Fruit fly (Drosophila melanogaster) whole organism, embryonic: Measurements from ENCODE around the gene Rpt5.

ENCODE experiments used
- B-H1 ChIP-seq: fragments of 200-800 bp; sonication (Bioruptor generic); IDR thresholded peaks from 3 replicates; pipeline ENCODE4 v1.3.6; 2022; ENCODE audit warnings: missing biosample characterization, missing genetic modification characterization
- BEAF-32 ChIP-seq: fragments of 200-800 bp; sonication (Bioruptor generic); optimal IDR thresholded peaks from 3 replicates; lab custom pipeline; 2017; ENCODE audit warnings: missing biosample characterization, missing genetic modification characterization, mild to moderate bottlenecking, moderate library complexity, missing genetic modification reagents
- Bteb2 ChIP-seq: fragments of 200-800 bp; sonication (Bioruptor generic); optimal IDR thresholded peaks from 2 replicates; lab custom pipeline; 2016; ENCODE audit warnings: missing biosample characterization, missing genetic modification characterization
- CG10462 ChIP-seq: fragments of 200-800 bp; sonication (Bioruptor generic); optimal IDR thresholded peaks from 2 replicates; lab custom pipeline; 2016; ENCODE audit warnings: missing biosample characterization, missing genetic modification characterization
- CG11723 ChIP-seq: fragments of 200-800 bp; sonication (Bioruptor generic); optimal IDR thresholded peaks from 2 replicates; lab custom pipeline; 2017; ENCODE audit warnings: missing biosample characterization, mild to moderate bottlenecking, missing genetic modification characterization
- CG12071 ChIP-seq: fragments of 200-800 bp; sonication (Bioruptor generic); optimal IDR thresholded peaks from 3 replicates; lab custom pipeline; 2018; ENCODE audit warnings: missing biosample characterization, mild to moderate bottlenecking, missing genetic modification characterization
- CG12391 ChIP-seq: fragments of 200-800 bp; sonication (Bioruptor generic); optimal IDR thresholded peaks from 3 replicates; lab custom pipeline; 2018; ENCODE audit warnings: missing biosample characterization, mild to moderate bottlenecking, missing genetic modification characterization, moderate library complexity
- CG14050 ChIP-seq: fragments of 200-800 bp; sonication (Bioruptor generic); IDR thresholded peaks from 3 replicates; pipeline ENCODE4 v1.3.6; 2022; ENCODE audit warnings: missing biosample characterization, missing genetic modification characterization
- CG17186 ChIP-seq: fragments of 200-800 bp; sonication (Bioruptor generic); optimal IDR thresholded peaks from 3 replicates; lab custom pipeline; 2017; ENCODE audit warnings: missing biosample characterization, missing genetic modification reagents, missing genetic modification characterization
- CG2116 ChIP-seq: fragments of 200-800 bp; sonication (Bioruptor generic); optimal IDR thresholded peaks from 3 replicates; lab custom pipeline; 2018; ENCODE audit warnings: missing biosample characterization, mild to moderate bottlenecking, missing genetic modification characterization
- CG2202 ChIP-seq: fragments of 200-800 bp; sonication (Bioruptor generic); optimal IDR thresholded peaks from 2 replicates; lab custom pipeline; 2018; ENCODE audit warnings: missing biosample characterization, mild to moderate bottlenecking, missing genetic modification characterization
- CG32772 ChIP-seq: fragments of 200-800 bp; sonication (Bioruptor generic); IDR thresholded peaks from 2 replicates; pipeline ENCODE4 v1.3.6; 2022; ENCODE audit warnings: missing biosample characterization, missing genetic modification characterization
- CG3847 ChIP-seq: fragments of 200-800 bp; sonication (Bioruptor generic); IDR thresholded peaks from 2 replicates; pipeline ENCODE4 v1.3.6; 2022; ENCODE audit warnings: missing biosample characterization, missing genetic modification characterization
- CG6683 ChIP-seq: fragments of 200-800 bp; sonication (Bioruptor generic); optimal IDR thresholded peaks from 2 replicates; lab custom pipeline; 2017; ENCODE audit warnings: missing biosample characterization, mild to moderate bottlenecking, missing genetic modification characterization, missing genetic modification reagents
- CG6689 ChIP-seq: fragments of 200-800 bp; sonication (Bioruptor generic); IDR thresholded peaks from 2 replicates; pipeline ENCODE4 v1.3.6; 2022; ENCODE audit warnings: missing biosample characterization, missing genetic modification characterization
- CG7372 ChIP-seq: fragments of 200-800 bp; sonication (Bioruptor generic); IDR thresholded peaks from 2 replicates; pipeline ENCODE4 v1.3.6; 2022; ENCODE audit warnings: missing biosample characterization, missing genetic modification characterization
- CG7839 ChIP-seq: fragments of 200-800 bp; sonication (Bioruptor generic); optimal IDR thresholded peaks from 3 replicates; lab custom pipeline; 2018; ENCODE audit warnings: missing biosample characterization, mild to moderate bottlenecking, missing genetic modification characterization, moderate library complexity
- CG7963 ChIP-seq: fragments of 200-800 bp; sonication (Bioruptor generic); IDR thresholded peaks from 3 replicates; pipeline ENCODE4 v1.3.6; 2022; ENCODE audit warnings: missing biosample characterization, missing genetic modification characterization; ENCODE audit not compliant: partially characterized antibody
- CG8388 ChIP-seq: fragments of 200-800 bp; sonication (Bioruptor generic); optimal IDR thresholded peaks from 2 replicates; lab custom pipeline; 2019; ENCODE audit warnings: missing biosample characterization, mild to moderate bottlenecking, missing genetic modification characterization, moderate library complexity
- CG9609 ChIP-seq: fragments of 200-800 bp; sonication (Bioruptor generic); optimal IDR thresholded peaks from 3 replicates; lab custom pipeline; 2016; ENCODE audit warnings: missing biosample characterization, missing genetic modification characterization
- CG9797 ChIP-seq: fragments of 200-800 bp; sonication (Bioruptor generic); optimal IDR thresholded peaks from 3 replicates; lab custom pipeline; 2018; ENCODE audit warnings: missing biosample characterization, mild to moderate bottlenecking, missing genetic modification characterization
- CG9817 ChIP-seq: fragments of 200-800 bp; sonication (Bioruptor generic); optimal IDR thresholded peaks from 2 replicates; lab custom pipeline; 2018; ENCODE audit warnings: missing biosample characterization, mild to moderate bottlenecking, missing genetic modification characterization, moderate library complexity
- CrebB ChIP-seq: fragments of 200-800 bp; sonication (Bioruptor generic); optimal IDR thresholded peaks from 3 replicates; lab custom pipeline; 2018; ENCODE audit warnings: missing biosample characterization, mild to moderate bottlenecking, missing genetic modification characterization
- D19B ChIP-seq: fragments of 200-800 bp; sonication (Bioruptor generic); optimal IDR thresholded peaks from 2 replicates; lab custom pipeline; 2017; ENCODE audit warnings: missing biosample characterization, mild to moderate bottlenecking, missing genetic modification characterization
- Drgx ChIP-seq: fragments of 200-800 bp; sonication (Bioruptor generic); IDR thresholded peaks from 2 replicates; pipeline ENCODE4 v1.3.6; 2022; ENCODE audit warnings: missing biosample characterization, missing genetic modification characterization
- HLHmδ ChIP-seq: fragments of 200-800 bp; sonication (Bioruptor generic); optimal IDR thresholded peaks from 2 replicates; lab custom pipeline; 2018; ENCODE audit warnings: missing biosample characterization, mild to moderate bottlenecking, missing genetic modification characterization, moderate library complexity
- Lhr ChIP-seq: fragments of 200-800 bp; sonication (Bioruptor generic); optimal IDR thresholded peaks from 3 replicates; lab custom pipeline; 2017; ENCODE audit warnings: mild to moderate bottlenecking, missing biosample characterization, missing genetic modification reagents, missing genetic modification characterization
- Lim3 ChIP-seq: fragments of 200-800 bp; sonication (Bioruptor generic); IDR thresholded peaks from 2 replicates; pipeline ENCODE4 v1.3.6; 2022; ENCODE audit warnings: missing biosample characterization, missing genetic modification characterization
- Meics ChIP-seq: fragments of 200-800 bp; sonication (Bioruptor generic); optimal IDR thresholded peaks from 2 replicates; lab custom pipeline; 2017; ENCODE audit warnings: missing biosample characterization, mild to moderate bottlenecking, missing genetic modification characterization
- Opbp ChIP-seq: fragments of 200-800 bp; sonication (Bioruptor generic); IDR thresholded peaks from 3 replicates; pipeline ENCODE4 v1.3.6; 2022; ENCODE audit warnings: missing biosample characterization, missing genetic modification characterization; ENCODE audit not compliant: partially characterized antibody
- PHDP ChIP-seq: fragments of 200-800 bp; sonication (Bioruptor generic); optimal IDR thresholded peaks from 3 replicates; lab custom pipeline; 2018; ENCODE audit warnings: missing biosample characterization, mild to moderate bottlenecking, missing genetic modification characterization, moderate library complexity
- Side ChIP-seq: fragments of 200-800 bp; sonication (Bioruptor generic); optimal IDR thresholded peaks from 2 replicates; lab custom pipeline; 2016; ENCODE audit warnings: missing biosample characterization, missing genetic modification characterization
- Spps ChIP-seq: fragments of 200-800 bp; sonication (Bioruptor generic); optimal IDR thresholded peaks from 2 replicates; lab custom pipeline; 2018; ENCODE audit warnings: missing biosample characterization, mild to moderate bottlenecking, missing genetic modification characterization
- TFAM ChIP-seq: fragments of 200-800 bp; sonication (Bioruptor generic); optimal IDR thresholded peaks from 2 replicates; lab custom pipeline; 2017; ENCODE audit warnings: missing biosample characterization, missing genetic modification characterization, inconsistent platforms
- Xrp1 ChIP-seq: fragments of 200-800 bp; sonication (Bioruptor generic); IDR thresholded peaks from 2 replicates; pipeline ENCODE4 v1.3.6; 2022; ENCODE audit warnings: missing biosample characterization, missing genetic modification characterization
- ac ChIP-seq: fragments of 200-800 bp; sonication (Bioruptor generic); optimal IDR thresholded peaks from 3 replicates; lab custom pipeline; 2017; ENCODE audit warnings: missing biosample characterization, mild to moderate bottlenecking, missing genetic modification characterization
- chm ChIP-seq: fragments of 200-800 bp; sonication (Bioruptor generic); IDR thresholded peaks from 2 replicates; pipeline ENCODE4 v1.3.6; 2022; ENCODE audit warnings: missing biosample characterization, missing genetic modification characterization
- dmrt11E ChIP-seq: fragments of 200-800 bp; sonication (Bioruptor generic); optimal IDR thresholded peaks from 3 replicates; lab custom pipeline; 2018; ENCODE audit warnings: missing biosample characterization, mild to moderate bottlenecking, missing genetic modification characterization, moderate library complexity
- fd102C ChIP-seq: fragments of 200-800 bp; sonication (Bioruptor generic); optimal IDR thresholded peaks from 2 replicates; lab custom pipeline; 2018; ENCODE audit warnings: missing biosample characterization, mild to moderate bottlenecking, missing genetic modification characterization, moderate library complexity
- gce ChIP-seq: fragments of 200-800 bp; sonication (Bioruptor generic); IDR thresholded peaks from 3 replicates; pipeline ENCODE4 v1.3.6; 2022; ENCODE audit warnings: missing biosample characterization, missing genetic modification characterization
- klu ChIP-seq: fragments of 200-800 bp; sonication (Bioruptor generic); IDR thresholded peaks from 2 replicates; pipeline ENCODE4 v1.3.6; 2022; ENCODE audit warnings: missing biosample characterization, missing genetic modification characterization
- psq ChIP-seq: fragments of 200-800 bp; sonication (Bioruptor generic); optimal IDR thresholded peaks from 2 replicates; lab custom pipeline; 2017; ENCODE audit warnings: missing biosample characterization, missing genetic modification characterization
- pzg ChIP-seq: fragments of 200-800 bp; sonication (Bioruptor generic); optimal IDR thresholded peaks from 3 replicates; lab custom pipeline; 2018; ENCODE audit warnings: missing biosample characterization, mild to moderate bottlenecking, missing genetic modification characterization, moderate library complexity
- ro ChIP-seq: fragments of 200-800 bp; sonication (Bioruptor generic); IDR thresholded peaks from 2 replicates; pipeline ENCODE4 v1.3.6; 2022; ENCODE audit warnings: missing biosample characterization, missing genetic modification characterization
- sc ChIP-seq, 3 experiments: fragments of >200 bp in 2 of 3; fragments of 200-800 bp in 1 of 3; sonication (Bioruptor generic) in 1 of 3; optimal IDR thresholded peaks; 2 replicates in 2 of 3; 3 replicates in 1 of 3; lab custom pipeline; 2017; ENCODE audit warnings: mild to moderate bottlenecking in 1 of 3, missing biosample characterization in 1 of 3, missing genetic modification characterization in 1 of 3, missing genetic modification reagents in 1 of 3
- slbo ChIP-seq: fragments of 200-800 bp; sonication (Bioruptor generic); IDR thresholded peaks from 2 replicates; pipeline ENCODE4 v1.3.6; 2022; ENCODE audit warnings: missing biosample characterization, missing genetic modification characterization
- stc ChIP-seq: fragments of 200-800 bp; sonication (Bioruptor generic); IDR thresholded peaks from 2 replicates; pipeline ENCODE4 v1.3.6; 2022; ENCODE audit warnings: missing biosample characterization, missing genetic modification characterization
- vnd ChIP-seq: fragments of 200-800 bp; sonication (Bioruptor generic); IDR thresholded peaks from 3 replicates; pipeline ENCODE4 v1.3.6; 2022; ENCODE audit warnings: missing biosample characterization, missing genetic modification characterization; ENCODE audit not compliant: partially characterized antibody
- wek ChIP-seq: fragments of 200-800 bp; sonication (Bioruptor generic); optimal IDR thresholded peaks from 3 replicates; lab custom pipeline; 2018; ENCODE audit warnings: missing biosample characterization, mild to moderate bottlenecking, missing genetic modification characterization, moderate library complexity
- wor ChIP-seq: fragments of 200-800 bp; sonication (Bioruptor generic); IDR thresholded peaks from 2 replicates; pipeline ENCODE4 v1.3.6; 2022; ENCODE audit warnings: missing biosample characterization, missing genetic modification characterization

The Rpt5 gene

DNA sequence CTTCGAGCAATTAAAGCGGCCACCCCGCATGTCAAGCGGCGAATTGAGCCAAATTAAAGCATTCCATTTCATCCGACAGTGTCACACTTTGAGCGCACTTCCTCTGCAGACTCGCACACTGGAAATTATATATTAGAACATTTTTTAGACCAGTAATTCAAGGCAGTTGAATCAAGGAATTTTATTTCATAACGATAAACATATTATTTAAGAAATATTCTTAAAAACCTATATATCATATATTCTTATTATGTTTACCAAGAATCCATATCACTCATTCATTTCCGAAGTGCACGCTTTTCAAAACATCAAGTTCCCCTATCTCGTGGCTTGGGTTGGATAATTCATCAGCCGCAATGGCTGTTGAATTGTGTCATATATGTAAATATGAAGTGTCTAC lies 38.8 kb downstream of the Rpt5 start (continued):
- no peak for TF ChIP-seq CG6683 (GFP tag; lab: Kevin White, UChicago)
- 0 out of 2 replicates have a peak, but pooled peaks have one; percentile 12 for TF ChIP-seq CG6689 (GFP tag; lab: Robert Waterston, UW)
- TF ChIP-seq BEAF-32 = no peak
- no peak for TF ChIP-seq CG8388 (GFP tag; lab: Kevin White, UChicago)
- TF ChIP-seq Opbp (GFP tag; lab: Robert Waterston, UW) = no peak
- no peak for TF ChIP-seq D19B
- TF ChIP-seq Drgx = peak; percentile 43; the same call in 1 of the 2 replicates
- TF ChIP-seq CG2202 (tag; lab: Kevin White, UChicago) = no peak
- no peak for TF ChIP-seq CG32772
- no peak for TF ChIP-seq CG7839
- TF ChIP-seq Xrp1 (GFP tag; lab: Robert Waterston, UW) = peak; percentile 13; the same call in 1 of the 2 replicates
- TF ChIP-seq PHDP (tag; lab: Kevin White, UChicago) = no peak
- TF ChIP-seq CG12071 (GFP tag; lab: Kevin White, UChicago) = no peak
- no peak for TF ChIP-seq CG9609
- TF ChIP-seq Side (GFP tag; lab: Kevin White, UChicago) = no peak
- no peak for TF ChIP-seq CG9797 (GFP tag; lab: Kevin White, UChicago)

dm6 chr3R:23803668-23804067 lies 51.0 kb downstream of the Rpt5 start, which contains the start of gene CG34355:
Gene CG34355 (plus strand): TSS chr3R:23803859.
- no peak for TF ChIP-seq CG6683 (GFP tag; lab: Kevin White, UChicago)
- TF ChIP-seq Lhr = peak; percentile 19
- TF ChIP-seq ro (GFP tag; lab: Robert Waterston, UW) = no peak
- no peak for TF ChIP-seq Bteb2 (GFP tag; lab: Kevin White, UChicago)
- no peak for TF ChIP-seq pzg (GFP tag; lab: Kevin White, UChicago)
- TF ChIP-seq fd102C (GFP tag; lab: Kevin White, UChicago) = peak; percentile 33
- TF ChIP-seq chm (GFP tag; lab: Robert Waterston, UW) = peak; percentile 56; the same call in 1 of the 2 replicates
- no peak for TF ChIP-seq CG10462 (GFP tag; lab: Kevin White, UChicago)
- peak; percentile 37 for TF ChIP-seq CrebB (tag; lab: Kevin White, UChicago)
- peak; percentile 37 for TF ChIP-seq CG2116 (GFP tag; lab: Kevin White, UChicago)
- peak; percentile 54 for TF ChIP-seq CG12391 (tag; lab: Kevin White, UChicago)
- peak; percentile 86 for TF ChIP-seq HLHmδ (GFP tag; lab: Kevin White, UChicago)
- TF ChIP-seq Spps = peak; percentile 21
- no peak for TF ChIP-seq CG3847 (GFP tag; lab: Robert Waterston, UW)
- no peak for TF ChIP-seq TFAM
- TF ChIP-seq slbo (GFP tag; lab: Robert Waterston, UW) = no peak
- peak; percentile 22 for TF ChIP-seq CG9817
- peak; percentile 29; the same call in 1 of the 2 replicates for TF ChIP-seq CG7372
- no peak for TF ChIP-seq klu
- TF ChIP-seq Lim3 (GFP tag; lab: Robert Waterston, UW) = no peak
- TF ChIP-seq sc (optimal IDR thresholded peaks at IDR 0.05; lab: Kevin White, UChicago) = no peak
- peak; percentile 36 for TF ChIP-seq sc (GFP tag; optimal IDR thresholded peaks at IDR 0.05; lab: Kevin White, UChicago)
- TF ChIP-seq dmrt11E = peak; percentile 35
- peak; percentile 46 for TF ChIP-seq CG17186 (GFP tag; lab: Kevin White, UChicago)
- TF ChIP-seq gce (GFP tag; lab: Robert Waterston, UW) = no peak
- no peak for TF ChIP-seq CG14050 (GFP tag; lab: Robert Waterston, UW)
- no peak for TF ChIP-seq CG11723
- no peak for TF ChIP-seq Meics (GFP tag; lab: Kevin White, UChicago)
- TF ChIP-seq CG7963 (GFP tag; lab: Robert Waterston, UW) = no peak
- no peak for TF ChIP-seq B-H1 (GFP tag; lab: Robert Waterston, UW)
- TF ChIP-seq wek = peak; percentile 80
- TF ChIP-seq stc (GFP tag; lab: Robert Waterston, UW) = peak; percentile 52; the same call in 1 of the 2 replicates
- peak; percentile 18 for TF ChIP-seq ac (GFP tag; lab: Kevin White, UChicago)
- TF ChIP-seq vnd (GFP tag; lab: Robert Waterston, UW) = no peak
- TF ChIP-seq wor (GFP tag; lab: Robert Waterston, UW) = no peak
- TF ChIP-seq psq (GFP tag; lab: Kevin White, UChicago) = no peak
